Worm (Caenorhabditis elegans): ENCODE measurements around the gene T04F8.2.

Gene T04F8.2

ce11 chrX:11605766-11606490 is 50.4 kb downstream of the T04F8.2 start (continued):
- peak; percentile 97 for TF ChIP-seq Y22D7AL.16 (tag; optimal IDR thresholded peaks at IDR 0.05)
- TF ChIP-seq pros-1 (tag; optimal IDR thresholded peaks at IDR 0.05), result peak; percentile 77
- TF ChIP-seq ama-1 (optimal IDR thresholded peaks at IDR 0.05), result no peak
- TF ChIP-seq pqm-1 (tag; optimal IDR thresholded peaks at IDR 0.05), result peak; percentile 94
- TF ChIP-seq K02D7.2 (tag; optimal IDR thresholded peaks at IDR 0.05), result peak; percentile 96
- TF ChIP-seq tbx-2 (tag; optimal IDR thresholded peaks at IDR 0.05), result peak; percentile 99
- peak; percentile 100 for TF ChIP-seq ref-2 (tag; optimal IDR thresholded peaks at IDR 0.05)
- TF ChIP-seq pha-2 (tag; optimal IDR thresholded peaks at IDR 0.05), result peak; percentile 97
- peak; percentile 89 for TF ChIP-seq lin-11 (tag; optimal IDR thresholded peaks at IDR 0.05)
- TF ChIP-seq unc-42 (tag; optimal IDR thresholded peaks at IDR 0.05), result peak; percentile 97
- TF ChIP-seq nhr-232 (tag; optimal IDR thresholded peaks at IDR 0.05), result peak; percentile 40
- peak; percentile 97 for TF ChIP-seq syd-9 (tag; optimal IDR thresholded peaks at IDR 0.05)
- TF ChIP-seq dve-1 (tag; optimal IDR thresholded peaks at IDR 0.05), result peak; percentile 68
- peak; percentile 60 for TF ChIP-seq lim-6 (tag; optimal IDR thresholded peaks at IDR 0.05)
- TF ChIP-seq ceh-24 (tag; optimal IDR thresholded peaks at IDR 0.05), result peak; percentile 98
- TF ChIP-seq hlh-6 (tag; optimal IDR thresholded peaks at IDR 0.05), result peak; percentile 62
- TF ChIP-seq unc-55 (GFP tag; optimal IDR thresholded peaks at IDR 0.05), result no peak
- TF ChIP-seq elt-4 (tag; optimal IDR thresholded peaks at IDR 0.05), result no peak
- TF ChIP-seq pax-1 (tag; optimal IDR thresholded peaks at IDR 0.05), result peak; percentile 94
- peak; percentile 5 for TF ChIP-seq hlh-13 (GFP tag; optimal IDR thresholded peaks at IDR 0.05)
- peak; percentile 93 for TF ChIP-seq ttx-3 (tag; optimal IDR thresholded peaks at IDR 0.05)
- TF ChIP-seq tbx-7 (tag; optimal IDR thresholded peaks at IDR 0.05), result peak; percentile 76
- TF ChIP-seq unc-3 (GFP tag; conservative IDR thresholded peaks at IDR 0.05), result no peak; the same call in 1 of the 2 replicates
- TF ChIP-seq unc-3 (tag; optimal IDR thresholded peaks at IDR 0.05), result peak; percentile 99

ce11 chrX:11605214-11605765 is 51.1 kb downstream of the T04F8.2 start, which contains the start of gene ftt-2:
ftt-2 (minus strand) TSS chrX:11605419.
- no peak for TF ChIP-seq ceh-45 (GFP tag; IDR thresholded peaks at IDR 0.05)
- TF ChIP-seq ama-1 (optimal IDR thresholded peaks at IDR 0.05), result peak; percentile 5

Measured in whole organism, late embryonic.